Fruit fly (Drosophila melanogaster) whole organism, embryonic: ENCODE results near the gene CG13653.
A peak's percentile ranks its signal among the peaks of the same experiment; 100 is the strongest.

Experiments used
- B-H1 ChIP-seq: fragments of 200-800 bp; sonication (Bioruptor generic); IDR thresholded peaks from 3 replicates; pipeline ENCODE4 v1.3.6; 2022; ENCODE audit warnings: missing biosample characterization, missing genetic modification characterization
- CG11085 ChIP-seq: fragments of 200-800 bp; sonication (Bioruptor generic); IDR thresholded peaks from 2 replicates; pipeline ENCODE4 v1.3.6; 2022; ENCODE audit warnings: missing biosample characterization, missing genetic modification characterization
- CG11504 ChIP-seq: fragments of 200-800 bp; sonication (Bioruptor generic); optimal IDR thresholded peaks from 3 replicates; lab custom pipeline; 2019; ENCODE audit warnings: missing biosample characterization, mild to moderate bottlenecking, missing genetic modification characterization, moderate library complexity
- CG11560 ChIP-seq: fragments of 200-800 bp; sonication (Bioruptor generic); IDR thresholded peaks from 3 replicates; pipeline ENCODE4 v1.3.6; 2022; ENCODE audit warnings: missing biosample characterization, missing genetic modification characterization
- CG12219 ChIP-seq: fragments of 200-800 bp; sonication (Bioruptor generic); optimal IDR thresholded peaks from 3 replicates; lab custom pipeline; 2018; ENCODE audit warnings: missing biosample characterization, mild to moderate bottlenecking, missing genetic modification characterization
- CG1233 ChIP-seq: fragments of 200-800 bp; sonication (Bioruptor generic); optimal IDR thresholded peaks from 4 replicates; lab custom pipeline; 2018; ENCODE audit warnings: missing biosample characterization, mild to moderate bottlenecking, missing genetic modification characterization
- CG12391 ChIP-seq: fragments of 200-800 bp; sonication (Bioruptor generic); optimal IDR thresholded peaks from 3 replicates; lab custom pipeline; 2018; ENCODE audit warnings: missing biosample characterization, mild to moderate bottlenecking, missing genetic modification characterization, moderate library complexity
- CG13296 ChIP-seq: fragments of 200-800 bp; sonication (Bioruptor generic); optimal IDR thresholded peaks from 3 replicates; lab custom pipeline; 2018; ENCODE audit warnings: missing biosample characterization, mild to moderate bottlenecking, missing genetic modification characterization
- CG15073 ChIP-seq: fragments of 200-800 bp; sonication (Bioruptor generic); optimal IDR thresholded peaks from 2 replicates; lab custom pipeline; 2016; ENCODE audit warnings: missing biosample characterization, missing genetic modification characterization
- CG1602 ChIP-seq: fragments of 200-800 bp; sonication (Bioruptor generic); optimal IDR thresholded peaks from 3 replicates; lab custom pipeline; 2016; ENCODE audit warnings: missing biosample characterization, missing genetic modification characterization
- CG17186 ChIP-seq: fragments of 200-800 bp; sonication (Bioruptor generic); optimal IDR thresholded peaks from 3 replicates; lab custom pipeline; 2017; ENCODE audit warnings: missing biosample characterization, missing genetic modification reagents, missing genetic modification characterization
- CG17829 ChIP-seq: fragments of 200-800 bp; optimal IDR thresholded peaks from 2 replicates; lab custom pipeline; 2019; ENCODE audit warnings: missing biosample characterization, mild to moderate bottlenecking, missing genetic modification characterization, moderate library complexity
- CG2875 ChIP-seq: fragments of 200-800 bp; sonication (Bioruptor generic); optimal IDR thresholded peaks from 2 replicates; lab custom pipeline; 2017; ENCODE audit warnings: missing biosample characterization, mild to moderate bottlenecking, missing genetic modification characterization, missing genetic modification reagents
- CG3065 ChIP-seq: fragments of 200-800 bp; sonication (Bioruptor generic); optimal IDR thresholded peaks from 2 replicates; lab custom pipeline; 2016; ENCODE audit warnings: missing biosample characterization, missing genetic modification characterization
- CG32532 ChIP-seq: fragments of 200-800 bp; sonication (Bioruptor generic); IDR thresholded peaks from 2 replicates; pipeline ENCODE4 v1.3.6; 2022; ENCODE audit warnings: missing biosample characterization, missing genetic modification characterization
- CG3281 ChIP-seq: fragments of 200-800 bp; sonication (Bioruptor generic); optimal IDR thresholded peaks from 3 replicates; lab custom pipeline; 2017; ENCODE audit warnings: missing biosample characterization, mild to moderate bottlenecking, missing genetic modification characterization
- CG3407 ChIP-seq: fragments of 200-800 bp; sonication (Bioruptor generic); optimal IDR thresholded peaks from 2 replicates; lab custom pipeline; 2018; ENCODE audit warnings: missing biosample characterization, mild to moderate bottlenecking, missing genetic modification characterization
- CG8388 ChIP-seq: fragments of 200-800 bp; sonication (Bioruptor generic); optimal IDR thresholded peaks from 2 replicates; lab custom pipeline; 2019; ENCODE audit warnings: missing biosample characterization, mild to moderate bottlenecking, missing genetic modification characterization, moderate library complexity
- CG8765 ChIP-seq: fragments of 200-800 bp; sonication (Bioruptor generic); IDR thresholded peaks from 2 replicates; pipeline ENCODE4 v1.3.6; 2022; ENCODE audit warnings: missing biosample characterization, missing genetic modification characterization
- CG9932 ChIP-seq: fragments of 200-800 bp; sonication (Bioruptor generic); IDR thresholded peaks from 2 replicates; pipeline ENCODE4 v1.3.6; 2022; ENCODE audit warnings: missing biosample characterization, missing genetic modification characterization
- D19B ChIP-seq: fragments of 200-800 bp; sonication (Bioruptor generic); optimal IDR thresholded peaks from 2 replicates; lab custom pipeline; 2017; ENCODE audit warnings: missing biosample characterization, mild to moderate bottlenecking, missing genetic modification characterization
- Dek ChIP-seq: fragments of 200-800 bp; sonication (Bioruptor generic); optimal IDR thresholded peaks from 3 replicates; lab custom pipeline; 2019; ENCODE audit warnings: missing biosample characterization, mild to moderate bottlenecking, missing genetic modification characterization, moderate library complexity
- Dip2 ChIP-seq: fragments of 200-800 bp; sonication (Bioruptor generic); IDR thresholded peaks from 2 replicates; pipeline ENCODE4 v1.3.6; 2022; ENCODE audit warnings: missing biosample characterization, missing genetic modification characterization
- Dip3 ChIP-seq: fragments of 200-800 bp; sonication (Bioruptor generic); optimal IDR thresholded peaks from 3 replicates; lab custom pipeline; 2016; ENCODE audit warnings: missing biosample characterization, missing genetic modification characterization
- Drgx ChIP-seq: fragments of 200-800 bp; sonication (Bioruptor generic); IDR thresholded peaks from 2 replicates; pipeline ENCODE4 v1.3.6; 2022; ENCODE audit warnings: missing biosample characterization, missing genetic modification characterization
- E2f1 ChIP-seq: fragments of 200-800 bp; sonication (Bioruptor generic); IDR thresholded peaks from 2 replicates; pipeline ENCODE4 v1.3.6; 2022; ENCODE audit warnings: missing biosample characterization, missing genetic modification characterization
- Ets97D ChIP-seq: fragments of 200-800 bp; sonication (Bioruptor generic); optimal IDR thresholded peaks from 3 replicates; lab custom pipeline; 2016; ENCODE audit warnings: missing biosample characterization, missing genetic modification characterization
- Fer1 ChIP-seq: fragments of 200-800 bp; sonication (Bioruptor generic); optimal IDR thresholded peaks from 2 replicates; lab custom pipeline; 2017; ENCODE audit warnings: missing biosample characterization, mild to moderate bottlenecking, missing genetic modification characterization
- HmgD ChIP-seq: fragments of 200-800 bp; sonication (Bioruptor generic); optimal IDR thresholded peaks from 3 replicates; lab custom pipeline; 2016; ENCODE audit warnings: missing biosample characterization, missing genetic modification characterization
- Hr39 ChIP-seq: fragments of >200 bp; optimal IDR thresholded peaks from 2 replicates; lab custom pipeline; 2017
- Mad ChIP-seq: fragments of 200-800 bp; sonication (Bioruptor generic); optimal IDR thresholded peaks from 2 replicates; lab custom pipeline; 2016; ENCODE audit warnings: missing biosample characterization, missing genetic modification characterization
- Myb ChIP-seq: fragments of 200-800 bp; sonication (Bioruptor generic); optimal IDR thresholded peaks from 2 replicates; lab custom pipeline; 2016; ENCODE audit warnings: missing biosample characterization, missing genetic modification characterization
- Ptx1 ChIP-seq: fragments of 200-800 bp; sonication (Bioruptor generic); IDR thresholded peaks from 2 replicates; pipeline ENCODE4 v1.3.6; 2022; ENCODE audit warnings: missing biosample characterization, missing genetic modification characterization
- Tbp ChIP-seq: fragments of >200 bp; optimal IDR thresholded peaks from 2 replicates; lab custom pipeline; 2018; ENCODE audit warnings: missing biosample characterization, missing genetic modification characterization
- Xbp1 ChIP-seq: fragments of 200-800 bp; sonication (Bioruptor generic); optimal IDR thresholded peaks from 3 replicates; lab custom pipeline; 2016; ENCODE audit warnings: missing biosample characterization, mild to moderate bottlenecking, missing genetic modification characterization
- ato ChIP-seq: fragments of 200-800 bp; sonication (Bioruptor generic); IDR thresholded peaks from 2 replicates; pipeline ENCODE4 v1.3.6; 2022; ENCODE audit warnings: missing biosample characterization, missing genetic modification characterization; ENCODE audit not compliant: partially characterized antibody
- bowl ChIP-seq: fragments of 200-800 bp; sonication (Bioruptor generic); IDR thresholded peaks from 2 replicates; pipeline ENCODE4 v1.3.6; 2022; ENCODE audit warnings: missing biosample characterization, missing genetic modification characterization
- crp ChIP-seq, 2 experiments: fragments of 200-800 bp; sonication (Bioruptor generic); optimal IDR thresholded peaks; 2 replicates in 1 of 2; 3 replicates in 1 of 2; lab custom pipeline; 2017; ENCODE audit warnings: missing biosample characterization in 2 of 2, missing genetic modification characterization in 2 of 2, mild to moderate bottlenecking in 1 of 2, moderate library complexity in 1 of 2
- disco-r ChIP-seq: fragments of 200-800 bp; sonication (Bioruptor generic); optimal IDR thresholded peaks from 2 replicates; lab custom pipeline; 2016; ENCODE audit warnings: missing biosample characterization, missing genetic modification characterization
- exex ChIP-seq: fragments of 200-800 bp; sonication (Bioruptor generic); optimal IDR thresholded peaks from 4 replicates; lab custom pipeline; 2018; ENCODE audit warnings: missing biosample characterization, mild to moderate bottlenecking, missing genetic modification characterization, moderate library complexity
- gcm ChIP-seq: fragments of 200-800 bp; sonication (Bioruptor generic); optimal IDR thresholded peaks from 2 replicates; lab custom pipeline; 2019; ENCODE audit warnings: missing biosample characterization, mild to moderate bottlenecking, missing genetic modification characterization, moderate library complexity
- ham ChIP-seq: fragments of 200-800 bp; sonication (Bioruptor generic); IDR thresholded peaks from 2 replicates; pipeline ENCODE4 v1.3.6; 2022; ENCODE audit warnings: missing biosample characterization, missing genetic modification characterization
- odd ChIP-seq: fragments of 200-800 bp; sonication (Bioruptor generic); optimal IDR thresholded peaks from 2 replicates; lab custom pipeline; 2017; ENCODE audit warnings: missing biosample characterization, mild to moderate bottlenecking, missing genetic modification characterization
- psq ChIP-seq: fragments of 200-800 bp; sonication (Bioruptor generic); optimal IDR thresholded peaks from 2 replicates; lab custom pipeline; 2017; ENCODE audit warnings: missing biosample characterization, missing genetic modification characterization
- schlank ChIP-seq: fragments of 200-800 bp; sonication (Bioruptor generic); optimal IDR thresholded peaks from 2 replicates; lab custom pipeline; 2018; ENCODE audit warnings: missing biosample characterization, mild to moderate bottlenecking, missing genetic modification characterization
- sima ChIP-seq: fragments of 200-800 bp; sonication (Bioruptor generic); optimal IDR thresholded peaks from 2 replicates; lab custom pipeline; 2016; ENCODE audit warnings: missing biosample characterization, missing genetic modification characterization
- tio ChIP-seq: fragments of 200-800 bp; sonication (Bioruptor generic); optimal IDR thresholded peaks from 2 replicates; lab custom pipeline; 2017; ENCODE audit warnings: missing biosample characterization, missing genetic modification characterization, inconsistent platforms
- tna ChIP-seq: fragments of 200-800 bp; sonication (Bioruptor generic); IDR thresholded peaks from 2 replicates; pipeline ENCODE4 v1.3.6; 2022; ENCODE audit warnings: missing biosample characterization, missing genetic modification characterization; ENCODE audit not compliant: partially characterized antibody
- wdn ChIP-seq: fragments of 200-800 bp; sonication (Bioruptor generic); IDR thresholded peaks from 2 replicates; pipeline ENCODE4 v1.3.6; 2022; ENCODE audit warnings: missing biosample characterization, missing genetic modification characterization
- zfh1 ChIP-seq: fragments of 200-800 bp; sonication (Bioruptor generic); IDR thresholded peaks from 3 replicates; pipeline ENCODE4 v1.3.6; 2022; ENCODE audit warnings: missing biosample characterization, missing genetic modification characterization

Gene CG13653

DNA sequence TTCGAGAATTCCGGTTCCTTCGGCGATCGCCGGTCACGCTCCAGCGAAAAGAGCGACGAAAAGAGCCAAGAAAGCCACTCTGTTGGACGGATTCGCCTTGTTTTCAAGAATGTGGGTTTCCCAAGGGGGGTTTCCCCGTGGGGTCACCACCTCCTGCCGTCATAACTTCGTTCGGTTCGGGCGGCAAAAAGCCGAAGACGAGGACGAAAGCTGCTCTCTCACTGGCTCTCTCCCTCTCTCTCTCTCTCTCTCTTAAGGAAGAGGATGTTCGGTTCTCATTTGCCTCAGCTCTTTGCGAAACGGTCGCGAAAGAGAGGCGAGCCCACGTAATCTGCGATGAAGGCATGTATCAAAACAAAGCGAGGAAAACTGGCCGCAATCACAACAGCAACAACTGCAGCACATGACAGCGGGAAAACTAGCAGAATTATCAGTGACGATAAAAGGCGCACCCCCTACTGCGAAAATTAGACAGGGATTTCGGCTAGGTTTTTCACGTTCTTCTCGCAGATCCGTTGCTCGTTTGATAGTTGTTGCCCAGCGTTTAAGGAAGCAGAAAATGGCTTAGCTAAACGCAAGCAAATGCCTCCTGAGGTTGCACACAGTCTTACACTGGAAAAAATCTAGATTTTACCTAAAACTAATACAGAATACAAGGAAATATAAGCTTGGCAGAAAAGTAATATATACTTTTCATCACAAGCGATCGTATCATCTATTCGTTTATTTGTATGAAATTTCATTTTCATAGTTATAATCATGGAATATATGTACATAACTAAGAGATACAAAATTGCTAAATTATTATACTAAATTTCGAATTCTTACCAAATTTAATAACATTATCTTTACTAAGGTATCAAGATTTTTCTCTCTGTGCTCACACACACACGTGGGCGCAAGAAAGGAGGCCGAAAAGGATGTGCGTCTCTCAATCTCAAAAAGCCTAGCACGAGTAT, 11.6 kb upstream of the CG13653 start, which contains the start of gene dan (continued):
- peak; percentile 45 for TF ChIP-seq Xbp1 (GFP tag; lab: Kevin White, UChicago)
- TF ChIP-seq psq (GFP tag; lab: Kevin White, UChicago), result no peak
- TF ChIP-seq CG11560 (tag; lab: Robert Waterston, UW), result no peak
- no peak for TF ChIP-seq Ptx1 (GFP tag; lab: Robert Waterston, UW)
- no peak for TF ChIP-seq Drgx (GFP tag; lab: Robert Waterston, UW)
- no peak for TF ChIP-seq disco-r (GFP tag; lab: Kevin White, UChicago)
- TF ChIP-seq CG17829 (tag; lab: Kevin White, UChicago), result peak; percentile 60
- TF ChIP-seq CG13296 (GFP tag; lab: Kevin White, UChicago), result peak; percentile 3
- no peak for TF ChIP-seq Hr39 (lab: Kevin White, UChicago)
- TF ChIP-seq E2f1 (GFP tag; lab: Robert Waterston, UW), result no peak
- no peak for TF ChIP-seq tio (GFP tag; lab: Kevin White, UChicago)
- TF ChIP-seq CG11504 (tag; lab: Kevin White, UChicago), result peak; percentile 64
- TF ChIP-seq sima (GFP tag; lab: Kevin White, UChicago), result no peak
- TF ChIP-seq CG8388 (GFP tag; lab: Kevin White, UChicago), result peak; percentile 43
- no peak for TF ChIP-seq CG3065 (GFP tag; lab: Kevin White, UChicago)
- TF ChIP-seq CG2875 (GFP tag; lab: Kevin White, UChicago), result no peak
- TF ChIP-seq wdn (GFP tag; lab: Robert Waterston, UW), result no peak
- TF ChIP-seq CG3407, result no peak
- TF ChIP-seq tna (GFP tag; lab: Robert Waterston, UW), result no peak
- no peak for TF ChIP-seq exex (tag; lab: Kevin White, UChicago)
- TF ChIP-seq CG32532 (GFP tag; lab: Robert Waterston, UW), result no peak
- TF ChIP-seq Dip3 (GFP tag; lab: Kevin White, UChicago), result no peak
- peak; percentile 5 for TF ChIP-seq odd
- TF ChIP-seq Ets97D (GFP tag; lab: Kevin White, UChicago), result no peak
- no peak for TF ChIP-seq schlank (tag; lab: Kevin White, UChicago)
- TF ChIP-seq crp (GFP tag; optimal IDR thresholded peaks at IDR 0.05; lab: Kevin White, UChicago), result no peak
- no peak; the same call in 2 of the 3 replicates for TF ChIP-seq zfh1 (GFP tag; lab: Robert Waterston, UW)
- no peak for TF ChIP-seq ato
- peak; percentile 48 for TF ChIP-seq CG3281
- TF ChIP-seq HmgD, result no peak
- TF ChIP-seq Myb (GFP tag; lab: Kevin White, UChicago), result no peak
- TF ChIP-seq Dip2 (GFP tag; lab: Robert Waterston, UW), result no peak
- peak; percentile 6 for TF ChIP-seq Fer1 (GFP tag; lab: Kevin White, UChicago)
- TF ChIP-seq Dek (tag; lab: Kevin White, UChicago), result peak; percentile 41
- no peak for TF ChIP-seq Mad
- TF ChIP-seq CG12219 (GFP tag; lab: Kevin White, UChicago), result no peak
- no peak for TF ChIP-seq bowl (GFP tag; lab: Robert Waterston, UW)
- no peak for TF ChIP-seq CG1233
- TF ChIP-seq CG11085 (GFP tag; lab: Robert Waterston, UW), result no peak
- TF ChIP-seq D19B (GFP tag; lab: Kevin White, UChicago), result no peak
- TF ChIP-seq CG1602 (GFP tag; lab: Kevin White, UChicago), result peak; percentile 6
- no peak for TF ChIP-seq B-H1 (GFP tag; lab: Robert Waterston, UW)
- no peak for TF ChIP-seq ham (GFP tag; lab: Robert Waterston, UW)
- TF ChIP-seq CG9932 (GFP tag; lab: Robert Waterston, UW), result no peak
- TF ChIP-seq CG8765 (GFP tag; lab: Robert Waterston, UW), result no peak
- peak; percentile 60 for TF ChIP-seq CG12391 (tag; lab: Kevin White, UChicago)
- no peak for TF ChIP-seq CG17186
- no peak for TF ChIP-seq gcm
- TF ChIP-seq CG15073 (GFP tag; lab: Kevin White, UChicago), result no peak
- TF ChIP-seq Tbp (GFP tag; lab: Kevin White, UChicago), result no peak
